Worm (Caenorhabditis elegans) whole organism, young adult: ENCODE results near the gene Y43F8C.23.

Source experiments
- B0035.1 ChIP-seq: sonication (generic microtip); optimal IDR thresholded peaks from 2 replicates; lab custom pipeline; 2016; ENCODE audit warnings: missing genetic modification characterization, mild to moderate bottlenecking, missing compliant biosample characterization, missing genotype, missing genetic modification reagents
- C17E4.6 ChIP-seq: fragments of 200-800 bp; sonication (Bioruptor generic); IDR thresholded peaks from 2 replicates; pipeline ENCODE4 v1.3.6; 2022; ENCODE audit warnings: missing genetic modification reagents, missing genetic modification characterization, missing compliant biosample characterization
- F33H1.4 ChIP-seq: fragments of 200-800 bp; sonication (Bioruptor generic); IDR thresholded peaks from 2 replicates; pipeline ENCODE4 v1.3.6; 2022; ENCODE audit warnings: missing genetic modification reagents, missing genetic modification characterization, missing compliant biosample characterization
- F49E8.2 ChIP-seq: sonication (generic microtip); optimal IDR thresholded peaks from 3 replicates; lab custom pipeline; 2017; ENCODE audit warnings: missing genetic modification characterization, mild to moderate bottlenecking, missing compliant biosample characterization, antibody characterized with exemption, moderate library complexity; ENCODE audit not compliant: insufficient read depth
- K12H6.12 ChIP-seq: fragments of 200-800 bp; sonication (Bioruptor generic); optimal IDR thresholded peaks from 2 replicates; lab custom pipeline; 2018; ENCODE audit warnings: mild to moderate bottlenecking, missing genetic modification characterization, missing compliant biosample characterization
- T07F8.4 ChIP-seq: sonication (generic microtip); optimal IDR thresholded peaks from 2 replicates; lab custom pipeline; 2016; ENCODE audit warnings: mild to moderate bottlenecking, missing genetic modification characterization, moderate library complexity, missing compliant biosample characterization
- aptf-3 ChIP-seq: fragments of 200-800 bp; sonication (Bioruptor generic); IDR thresholded peaks from 2 replicates; pipeline ENCODE4 v1.3.6; 2022; ENCODE audit warnings: missing genetic modification characterization, missing compliant biosample characterization
- attf-3 ChIP-seq: fragments of 200-800 bp; sonication (Bioruptor generic); conservative IDR thresholded peaks from 2 replicates; pipeline ENCODE4 v1.3.6; 2022; ENCODE audit warnings: missing genetic modification reagents, missing genetic modification characterization, missing compliant biosample characterization
- attf-5 ChIP-seq: fragments of 200-800 bp; sonication (Bioruptor generic); optimal IDR thresholded peaks from 2 replicates; lab custom pipeline; 2018; ENCODE audit warnings: mild to moderate bottlenecking, missing genetic modification characterization, missing compliant biosample characterization
- ccch-3 ChIP-seq: fragments of 200-800 bp; sonication (Bioruptor generic); optimal IDR thresholded peaks from 2 replicates; lab custom pipeline; 2018; ENCODE audit warnings: mild to moderate bottlenecking, missing genetic modification characterization, missing compliant biosample characterization
- cebp-1 ChIP-seq, 2 experiments: fragments of 200-800 bp in 1 of 2; sonication (Bioruptor generic) in 1 of 2; sonication (generic microtip) in 1 of 2; IDR thresholded peaks in 1 of 2; optimal IDR thresholded peaks in 1 of 2; 2 replicates each; pipeline versions ENCODE4 v1.3.6 to Lab custom; 2017 to 2022; ENCODE audit warnings: missing compliant biosample characterization in 2 of 2, missing genetic modification characterization in 2 of 2, mild to moderate bottlenecking in 1 of 2, missing genetic modification reagents in 1 of 2, moderate library complexity in 1 of 2
- cebp-2 ChIP-seq: fragments of 200-800 bp; sonication (Bioruptor generic); IDR thresholded peaks from 2 replicates; pipeline ENCODE4 v1.3.6; 2022; ENCODE audit warnings: missing genetic modification characterization, missing compliant biosample characterization
- ceh-58 ChIP-seq: fragments of 200-800 bp; sonication (Bioruptor generic); IDR thresholded peaks from 2 replicates; pipeline ENCODE4 v1.3.6; 2022; ENCODE audit warnings: missing genetic modification characterization, missing compliant biosample characterization
- die-1 ChIP-seq: sonication (generic microtip); optimal IDR thresholded peaks from 2 replicates; lab custom pipeline; 2016; ENCODE audit warnings: missing genotype, mild to moderate bottlenecking, missing genetic modification characterization, missing compliant biosample characterization
- egrh-3 ChIP-seq: fragments of 200-800 bp; sonication (Bioruptor generic); IDR thresholded peaks from 2 replicates; pipeline ENCODE4 v1.3.6; 2022; ENCODE audit warnings: missing genetic modification reagents, missing genetic modification characterization, missing compliant biosample characterization
- hmg-1.2 ChIP-seq: fragments of 200-800 bp; sonication (Bioruptor generic); IDR thresholded peaks from 2 replicates; pipeline ENCODE4 v1.3.6; 2022; ENCODE audit warnings: missing genetic modification reagents, missing genetic modification characterization, missing compliant biosample characterization
- lin-54 ChIP-seq: fragments of 200-800 bp; sonication (Bioruptor generic); optimal IDR thresholded peaks from 2 replicates; lab custom pipeline; 2018; ENCODE audit warnings: mild to moderate bottlenecking, missing genetic modification characterization, missing compliant biosample characterization
- lsy-27 ChIP-seq: sonication (generic microtip); optimal IDR thresholded peaks from 2 replicates; lab custom pipeline; 2017; ENCODE audit warnings: missing genetic modification characterization, mild to moderate bottlenecking, missing compliant biosample characterization, antibody characterized with exemption, missing genotype, borderline replicate concordance; ENCODE audit not compliant: insufficient read depth
- madf-6 ChIP-seq: fragments of 200-800 bp; sonication (Bioruptor generic); IDR thresholded peaks from 2 replicates; pipeline ENCODE4 v1.3.6; 2022; ENCODE audit warnings: missing genetic modification reagents, missing genetic modification characterization, missing compliant biosample characterization
- mcd-1 ChIP-seq: fragments of 200-800 bp; sonication (Bioruptor generic); IDR thresholded peaks from 2 replicates; pipeline ENCODE4 v1.3.6; 2022; ENCODE audit warnings: missing genetic modification reagents, missing genetic modification characterization, missing compliant biosample characterization
- mel-28 ChIP-seq: sonication (generic microtip); optimal IDR thresholded peaks from 2 replicates; lab custom pipeline; 2016; ENCODE audit warnings: borderline replicate concordance, mild to moderate bottlenecking, missing genetic modification characterization, missing compliant biosample characterization
- mes-4 ChIP-seq: sonication (generic microtip); optimal IDR thresholded peaks from 2 replicates; lab custom pipeline; 2016; ENCODE audit warnings: missing genotype, missing genetic modification characterization, missing compliant biosample characterization
- mxl-1 ChIP-seq: sonication (generic microtip); optimal IDR thresholded peaks from 2 replicates; lab custom pipeline; 2016; ENCODE audit warnings: missing genetic modification characterization, missing compliant biosample characterization
- nhr-120 ChIP-seq: fragments of 200-800 bp; sonication (Bioruptor generic); IDR thresholded peaks from 2 replicates; pipeline ENCODE4 v1.3.6; 2022; ENCODE audit warnings: missing genetic modification characterization, missing compliant biosample characterization
- nhr-179 ChIP-seq: sonication (generic microtip); optimal IDR thresholded peaks from 2 replicates; lab custom pipeline; 2016; ENCODE audit warnings: mild to moderate bottlenecking, missing genetic modification characterization, missing compliant biosample characterization
- rcor-1 ChIP-seq: fragments of 200-800 bp; sonication (Bioruptor generic); IDR thresholded peaks from 2 replicates; pipeline ENCODE4 v1.3.6; 2022; ENCODE audit warnings: missing genetic modification reagents, missing genetic modification characterization, missing compliant biosample characterization
- sdz-38 ChIP-seq: sonication (generic microtip); optimal IDR thresholded peaks from 2 replicates; lab custom pipeline; 2016; ENCODE audit warnings: missing genotype, missing genetic modification characterization, missing compliant biosample characterization
- snpc-1.1 ChIP-seq: sonication (generic microtip); optimal IDR thresholded peaks from 2 replicates; lab custom pipeline; 2017; ENCODE audit warnings: missing genetic modification characterization, mild to moderate bottlenecking, missing compliant biosample characterization, antibody characterized with exemption, moderate library complexity, missing genotype, missing genetic modification reagents; ENCODE audit not compliant: insufficient read depth
- snpc-1.3 ChIP-seq: sonication (generic microtip); optimal IDR thresholded peaks from 2 replicates; lab custom pipeline; 2017; ENCODE audit warnings: missing genetic modification characterization, mild to moderate bottlenecking, missing compliant biosample characterization, antibody characterized with exemption, moderate library complexity, missing genotype, missing genetic modification reagents; ENCODE audit not compliant: insufficient read depth
- tbp1 ChIP-seq: fragments of 200-800 bp; sonication (Bioruptor generic); optimal IDR thresholded peaks from 2 replicates; lab custom pipeline; 2018; ENCODE audit warnings: mild to moderate bottlenecking, missing genetic modification characterization, missing compliant biosample characterization
- tbx-9 ChIP-seq: sonication (generic microtip); optimal IDR thresholded peaks from 2 replicates; lab custom pipeline; 2016; ENCODE audit warnings: borderline replicate concordance, missing genetic modification characterization, inconsistent platforms, missing compliant biosample characterization
- tlf-1 ChIP-seq: fragments of 200-800 bp; sonication (Bioruptor generic); optimal IDR thresholded peaks from 2 replicates; lab custom pipeline; 2018; ENCODE audit warnings: mild to moderate bottlenecking, missing genetic modification characterization, missing compliant biosample characterization
- unc-62 ChIP-seq: fragments of 150-350 bp; optimal IDR thresholded peaks from 2 replicates; lab custom pipeline; 2014; ENCODE audit warnings: missing biosample characterization, missing genetic modification reagents, missing genetic modification characterization
- zfh-2 ChIP-seq: fragments of 200-800 bp; sonication (Bioruptor generic); conservative IDR thresholded peaks from 2 replicates; pipeline ENCODE4 v1.3.6; 2022; ENCODE audit warnings: missing genetic modification reagents, missing genetic modification characterization, missing compliant biosample characterization

Y43F8C.23 gene

ce11 chrV:19741651-19742050 is 30.1 kb upstream of the Y43F8C.23 start, which contains the start of gene W04E12.3 (continued):
- no peak for TF ChIP-seq die-1 (tag; lab: Kevin White, UChicago)
- no peak for TF ChIP-seq snpc-1.1 (tag; lab: Kevin White, UChicago)
- TF ChIP-seq mes-4 (tag; lab: Kevin White, UChicago), result no peak
- no peak for TF ChIP-seq hmg-1.2 (GFP tag; lab: Robert Waterston, UW)
- TF ChIP-seq snpc-1.3 (tag; lab: Kevin White, UChicago), result no peak
- no peak for TF ChIP-seq mxl-1

ce11 chrV:19741034-19741433 is 29.5 kb upstream of the Y43F8C.23 start, which contains the start of gene W04E12.2:
TSS of gene W04E12.2 (minus strand) at chrV:19741134.
- TF ChIP-seq K12H6.12 (no peak), tbp1 (GFP tag; lab: Kevin White, UChicago) (no peak), attf-3 (no peak)

ce11 chrV:19738117-19738516 is 26.6 kb upstream of the Y43F8C.23 start, which contains the start of gene fbxa-131:
TSS of gene fbxa-131 (plus strand) at chrV:19738417.
- no peak for TF ChIP-seq sdz-38
- TF ChIP-seq T07F8.4 (tag; lab: Kevin White, UChicago), result no peak
- no peak for TF ChIP-seq tbx-9 (tag; lab: Kevin White, UChicago)
- no peak for TF ChIP-seq attf-5
- TF ChIP-seq mel-28 (tag; lab: Kevin White, UChicago), result no peak
- TF ChIP-seq lsy-27 (tag; lab: Kevin White, UChicago), result no peak
- TF ChIP-seq F33H1.4 (GFP tag; lab: Robert Waterston, UW), result no peak

ce11 chrV:19737458-19737857 is 25.9 kb upstream of the Y43F8C.23 start, which contains the start of gene W04E12.7:
TSS of gene W04E12.7 (minus strand) at chrV:19737558.
- TF ChIP-seq ccch-3 (GFP tag; lab: Kevin White, UChicago) (no peak), madf-6 (no peak), tlf-1 (GFP tag; lab: Kevin White, UChicago) (no peak)

ce11 chrV:19733728-19734127 is 22.2 kb upstream of the Y43F8C.23 start:
- no peak for TF ChIP-seq B0035.1 (tag; lab: Kevin White, UChicago)
- TF ChIP-seq aptf-3 (GFP tag; lab: Robert Waterston, UW), result 0 out of 2 replicates have a peak, but pooled peaks have one; percentile 38
- TF ChIP-seq zfh-2 (GFP tag; lab: Robert Waterston, UW), result peak; percentile 85
- peak; percentile 48; the same call in 1 of the 2 replicates for TF ChIP-seq egrh-3
- 0 out of 2 replicates have a peak, but pooled peaks have one; percentile 51 for TF ChIP-seq nhr-120 (GFP tag; lab: Robert Waterston, UW)
- TF ChIP-seq C17E4.6, result 0 out of 2 replicates have a peak, but pooled peaks have one; percentile 36
- no peak for TF ChIP-seq cebp-1 (GFP tag; IDR thresholded peaks at IDR 0.05; lab: Robert Waterston, UW)
- TF ChIP-seq cebp-1 (tag; optimal IDR thresholded peaks at IDR 0.05; lab: Kevin White, UChicago), result no peak
- TF ChIP-seq, all 124 proteins: peak for 5

- TF ChIP-seq nhr-179, result no peak
- TF ChIP-seq unc-62 (GFP tag; lab: Kevin White, UChicago), result no peak
- TF ChIP-seq cebp-2 (GFP tag; lab: Robert Waterston, UW), result no peak
- TF ChIP-seq ccch-3 (GFP tag; lab: Kevin White, UChicago), result no peak
- no peak for TF ChIP-seq rcor-1 (GFP tag; lab: Robert Waterston, UW)
- no peak for TF ChIP-seq egrh-3
- no peak for TF ChIP-seq mcd-1 (GFP tag; lab: Robert Waterston, UW)
- TF ChIP-seq tbp1 (GFP tag; lab: Kevin White, UChicago), result no peak
- TF ChIP-seq lin-54 (GFP tag; lab: Kevin White, UChicago), result no peak
- TF ChIP-seq ceh-58 (GFP tag; lab: Robert Waterston, UW), result no peak
- no peak for TF ChIP-seq F49E8.2 (tag; lab: Kevin White, UChicago)
Observed at ce11 chrV:19730280-19730679, 18.7 kb upstream of the Y43F8C.23 start, which contains the start of gene Y116F11A.1. TSS of gene Y116F11A.1 (plus strand) at chrV:19730580.
